Worm (Caenorhabditis elegans) whole organism, L2 larva: ENCODE results near the gene oac-20.

Experiments
- C34F6.9 ChIP-seq: fragments of 150-350 bp; optimal IDR thresholded peaks from 2 replicates; lab custom pipeline; 2014; ENCODE audit warnings: missing biosample characterization, missing genetic modification characterization
- F13H6.1 ChIP-seq: sonication (generic microtip); optimal IDR thresholded peaks from 2 replicates; lab custom pipeline; 2016; ENCODE audit warnings: missing genetic modification characterization, missing compliant biosample characterization
- R02D3.7 ChIP-seq: fragments of 150-350 bp; optimal IDR thresholded peaks from 2 replicates; lab custom pipeline; 2014; ENCODE audit warnings: missing biosample characterization, missing genetic modification characterization
- Y55F3AM.14 ChIP-seq: fragments of 200-800 bp; sonication (Bioruptor generic); optimal IDR thresholded peaks from 2 replicates; lab custom pipeline; 2018; ENCODE audit warnings: mild to moderate bottlenecking, missing genetic modification characterization, missing compliant biosample characterization
- ZK546.5 ChIP-seq: sonication (generic microtip); optimal IDR thresholded peaks from 2 replicates; lab custom pipeline; 2017; ENCODE audit warnings: missing biosample characterization, missing genetic modification characterization
- alr-1 ChIP-seq: fragments of 150-350 bp; optimal IDR thresholded peaks from 2 replicates; lab custom pipeline; 2014; ENCODE audit warnings: missing biosample characterization, missing genetic modification characterization
- aly-2 ChIP-seq: fragments of 150-350 bp; optimal IDR thresholded peaks from 2 replicates; lab custom pipeline; 2014; ENCODE audit warnings: missing biosample characterization, missing genetic modification characterization
- ama-1 ChIP-seq: fragments of 150-350 bp; optimal IDR thresholded peaks from 2 replicates; lab custom pipeline; 2018; ENCODE audit warnings: inconsistent platforms
- blmp-1 ChIP-seq: sonication (generic microtip); optimal IDR thresholded peaks from 2 replicates; lab custom pipeline; 2017; ENCODE audit warnings: missing genetic modification characterization, mild to moderate bottlenecking, missing compliant biosample characterization, antibody characterized with exemption, moderate library complexity; ENCODE audit not compliant: insufficient read depth
- ceh-16 ChIP-seq: fragments of 150-350 bp; optimal IDR thresholded peaks from 2 replicates; lab custom pipeline; 2014; ENCODE audit warnings: missing biosample characterization, missing genetic modification characterization
- ceh-82 ChIP-seq: fragments of 150-350 bp; optimal IDR thresholded peaks from 2 replicates; lab custom pipeline; 2014; ENCODE audit warnings: missing biosample characterization, missing genetic modification characterization
- crh-2 ChIP-seq: sonication (generic microtip); optimal IDR thresholded peaks from 2 replicates; lab custom pipeline; 2017; ENCODE audit warnings: missing biosample characterization, missing genetic modification characterization
- dmd-4 ChIP-seq: sonication (generic microtip); optimal IDR thresholded peaks from 2 replicates; lab custom pipeline; 2017; ENCODE audit warnings: missing biosample characterization, missing genetic modification characterization
- egl-27 ChIP-seq: sonication (generic microtip); optimal IDR thresholded peaks from 3 replicates; lab custom pipeline; 2017; ENCODE audit warnings: missing biosample characterization, missing genetic modification reagents, missing genetic modification characterization
- elt-1 ChIP-seq: fragments of 150-350 bp; optimal IDR thresholded peaks from 2 replicates; lab custom pipeline; 2014; ENCODE audit warnings: missing biosample characterization, missing genetic modification characterization
- elt-3 ChIP-seq: sonication (generic microtip); optimal IDR thresholded peaks from 2 replicates; lab custom pipeline; 2017; ENCODE audit warnings: missing biosample characterization, missing genetic modification characterization
- fos-1 ChIP-seq: fragments of 150-350 bp; optimal IDR thresholded peaks from 2 replicates; lab custom pipeline; 2014; ENCODE audit warnings: missing biosample characterization, missing genetic modification characterization
- gmeb-1 ChIP-seq: fragments of 150-350 bp; optimal IDR thresholded peaks from 2 replicates; lab custom pipeline; 2014; ENCODE audit warnings: missing biosample characterization, missing genetic modification characterization
- lin-11 ChIP-seq: fragments of 150-350 bp; sonication (generic microtip); optimal IDR thresholded peaks from 2 replicates; lab custom pipeline; 2014; ENCODE audit warnings: missing biosample characterization, missing genetic modification characterization, inconsistent platforms, mixed read lengths
- lsy-2 ChIP-seq, 2 experiments: fragments of 150-350 bp in 1 of 2; sonication (generic microtip) in 1 of 2; optimal IDR thresholded peaks; 2 replicates each; lab custom pipeline; 2014 to 2017; ENCODE audit warnings: missing biosample characterization in 2 of 2, missing genetic modification characterization in 2 of 2
- mbf-1 ChIP-seq: sonication (generic microtip); optimal IDR thresholded peaks from 2 replicates; lab custom pipeline; 2017; ENCODE audit warnings: missing biosample characterization, missing genetic modification characterization
- nhr-10 ChIP-seq: sonication (generic microtip); optimal IDR thresholded peaks from 2 replicates; lab custom pipeline; 2017; ENCODE audit warnings: missing biosample characterization, missing genetic modification characterization
- nhr-11 ChIP-seq: fragments of 150-350 bp; optimal IDR thresholded peaks from 2 replicates; lab custom pipeline; 2014; ENCODE audit warnings: missing biosample characterization, missing genetic modification characterization
- nhr-12 ChIP-seq: fragments of 150-350 bp; optimal IDR thresholded peaks from 2 replicates; lab custom pipeline; 2014; ENCODE audit warnings: missing biosample characterization, missing genetic modification characterization
- nhr-129 ChIP-seq: fragments of 150-350 bp; optimal IDR thresholded peaks from 2 replicates; lab custom pipeline; 2014; ENCODE audit warnings: missing biosample characterization, missing genetic modification characterization
- nhr-21 ChIP-seq: fragments of 150-350 bp; optimal IDR thresholded peaks from 2 replicates; lab custom pipeline; 2014; ENCODE audit warnings: missing biosample characterization, missing genetic modification characterization
- nhr-23 ChIP-seq: fragments of 150-350 bp; optimal IDR thresholded peaks from 2 replicates; lab custom pipeline; 2014; ENCODE audit warnings: missing biosample characterization, missing genetic modification reagents, missing genetic modification characterization
- nhr-25 ChIP-seq: fragments of 150-350 bp; sonication (generic microtip); optimal IDR thresholded peaks from 3 replicates; lab custom pipeline; 2014; ENCODE audit warnings: missing biosample characterization, missing genetic modification characterization
- nhr-6 ChIP-seq: fragments of 150-350 bp; optimal IDR thresholded peaks from 2 replicates; lab custom pipeline; 2014; ENCODE audit warnings: missing biosample characterization, missing genetic modification characterization
- peb-1 ChIP-seq: fragments of 150-350 bp; optimal IDR thresholded peaks from 2 replicates; lab custom pipeline; 2014; ENCODE audit warnings: missing biosample characterization, missing genetic modification characterization
- sem-4 ChIP-seq: fragments of 150-350 bp; optimal IDR thresholded peaks from 2 replicates; lab custom pipeline; 2014; ENCODE audit warnings: missing biosample characterization, missing genetic modification reagents, missing genetic modification characterization
- skn-1 ChIP-seq: sonication (generic microtip); optimal IDR thresholded peaks from 2 replicates; lab custom pipeline; 2017; ENCODE audit warnings: missing biosample characterization, missing genetic modification characterization
- sma-3 ChIP-seq: sonication (generic microtip); optimal IDR thresholded peaks from 2 replicates; lab custom pipeline; 2016; ENCODE audit warnings: missing genetic modification reagents, missing genetic modification characterization, missing compliant biosample characterization
- snpc-4 ChIP-seq: fragments of 150-350 bp; optimal IDR thresholded peaks from 2 replicates; lab custom pipeline; 2014; ENCODE audit warnings: missing biosample characterization, missing genetic modification characterization
- unc-39 ChIP-seq: fragments of 150-350 bp; optimal IDR thresholded peaks from 2 replicates; lab custom pipeline; 2014; ENCODE audit warnings: missing biosample characterization, missing genetic modification characterization
- unc-55 ChIP-seq: fragments of 150-350 bp; sonication (generic microtip); optimal IDR thresholded peaks from 3 replicates; lab custom pipeline; 2014; ENCODE audit warnings: missing biosample characterization, missing genetic modification reagents, missing genetic modification characterization
- unc-62 ChIP-seq: fragments of 150-350 bp; optimal IDR thresholded peaks from 2 replicates; lab custom pipeline; 2014; ENCODE audit warnings: missing biosample characterization, missing genetic modification reagents, missing genetic modification characterization
- zag-1 ChIP-seq: fragments of 150-350 bp; optimal IDR thresholded peaks from 2 replicates; lab custom pipeline; 2014; ENCODE audit warnings: missing biosample characterization, missing genetic modification characterization
- ztf-1 ChIP-seq: fragments of 200-800 bp; sonication (Bioruptor generic); conservative IDR thresholded peaks from 2 replicates; pipeline ENCODE4 v1.3.6; 2022; ENCODE audit warnings: missing genetic modification characterization, missing compliant biosample characterization
- ztf-11 ChIP-seq: sonication (generic microtip); optimal IDR thresholded peaks from 2 replicates; lab custom pipeline; 2017; ENCODE audit warnings: missing biosample characterization, missing genetic modification characterization

The oac-20 gene

DNA sequence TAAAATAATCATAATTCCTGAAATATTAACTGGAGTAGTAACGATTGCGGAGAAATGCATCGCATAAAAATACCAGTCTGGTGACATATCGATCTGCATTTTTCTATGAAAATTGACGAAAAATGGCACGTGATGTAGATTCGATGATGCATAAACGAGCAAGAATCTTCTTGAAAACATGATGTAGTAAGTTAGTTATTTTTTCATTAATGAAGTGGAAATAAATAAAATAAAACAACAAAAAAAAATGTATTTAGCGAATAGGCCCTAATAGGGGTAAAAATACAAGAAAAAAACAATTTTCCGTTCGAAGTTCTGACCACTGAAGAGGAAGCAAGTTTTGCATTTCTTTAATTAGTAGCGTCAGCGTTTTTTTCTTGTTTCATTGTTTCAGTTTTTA, 13.4 kb upstream of the oac-20 start, which contains the start of gene sri-2:
sri-2 (minus strand) TSS at position 101 of the 400 bp plus-strand sequence.
- TF ChIP-seq fos-1 (tag; lab: Kevin White, UChicago): no peak
- TF ChIP-seq ceh-16 (tag; lab: Kevin White, UChicago): no peak
- no peak for TF ChIP-seq elt-3 (tag; lab: Kevin White, UChicago)
- TF ChIP-seq C34F6.9 (tag; lab: Kevin White, UChicago): no peak
- TF ChIP-seq skn-1 (tag; lab: Kevin White, UChicago): no peak
- TF ChIP-seq nhr-23 (tag; lab: Kevin White, UChicago): no peak
- TF ChIP-seq nhr-12 (tag; lab: Kevin White, UChicago): no peak
- no peak for TF ChIP-seq lsy-2 (tag; optimal IDR thresholded peaks at IDR 0.05; lab: Kevin White, UChicago)
- TF ChIP-seq nhr-10 (tag; lab: Kevin White, UChicago): no peak
- TF ChIP-seq unc-62 (GFP tag; lab: Kevin White, UChicago): no peak
- no peak for TF ChIP-seq ceh-82 (tag; lab: Kevin White, UChicago)
- no peak for TF ChIP-seq Y55F3AM.14 (GFP tag; lab: Kevin White, UChicago)

DNA sequence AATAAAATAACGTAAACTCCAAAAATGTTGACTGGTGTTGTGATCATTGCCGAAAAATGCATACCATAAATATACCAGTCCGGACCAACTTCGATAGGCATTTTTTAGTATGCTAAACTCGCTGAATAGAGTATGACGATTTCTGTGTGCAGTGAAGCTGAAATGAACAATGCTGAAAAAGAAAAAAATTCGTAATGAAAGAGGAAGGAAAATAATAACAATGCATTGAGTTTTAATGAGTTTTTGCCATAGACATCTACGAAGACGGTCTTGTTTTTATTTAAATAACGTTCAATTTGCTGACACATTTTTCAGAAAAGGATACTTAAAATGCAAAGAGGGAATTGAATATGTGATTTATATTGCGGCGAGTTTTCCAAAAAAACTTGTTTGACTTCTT, 11.0 kb upstream of the oac-20 start, which contains the start of gene sri-1:
sri-1 (minus strand) TSS at position 101 of the 400 bp plus-strand sequence.
- TF ChIP-seq unc-39 (tag; lab: Kevin White, UChicago) (no peak), fos-1 (tag; lab: Kevin White, UChicago) (no peak), nhr-25 (tag; lab: Kevin White, UChicago) (no peak), sma-3 (no peak)

DNA sequence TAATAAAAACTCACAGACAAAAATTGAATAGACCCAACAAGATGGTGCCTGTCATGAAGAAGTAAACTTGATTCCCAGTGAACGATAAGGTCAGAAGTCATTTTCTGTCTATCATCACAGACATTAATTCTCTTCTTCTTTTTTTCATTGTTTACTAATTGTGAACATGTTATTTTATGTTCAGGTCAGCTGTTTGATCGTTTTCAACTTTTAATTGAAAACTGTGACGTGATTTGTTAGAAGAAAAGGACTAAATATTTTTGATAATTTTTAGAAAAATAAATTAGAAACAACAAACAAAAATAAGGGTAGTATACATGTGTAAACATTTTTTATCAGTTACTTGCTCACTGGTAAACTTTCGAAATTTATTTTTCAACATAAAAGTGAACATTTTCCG, 8.9 kb upstream of the oac-20 start, which contains the start of gene F36G9.7:
F36G9.7 (minus strand) TSS at position 101 of the 400 bp plus-strand sequence.
- no peak for TF ChIP-seq nhr-10 (tag; lab: Kevin White, UChicago)
- no peak for TF ChIP-seq crh-2
- no peak for TF ChIP-seq Y55F3AM.14 (GFP tag; lab: Kevin White, UChicago)
- no peak for TF ChIP-seq elt-1 (tag; lab: Kevin White, UChicago)
- TF ChIP-seq ceh-16 (tag; lab: Kevin White, UChicago): no peak
- TF ChIP-seq, all 48 proteins: peak for 0

DNA sequence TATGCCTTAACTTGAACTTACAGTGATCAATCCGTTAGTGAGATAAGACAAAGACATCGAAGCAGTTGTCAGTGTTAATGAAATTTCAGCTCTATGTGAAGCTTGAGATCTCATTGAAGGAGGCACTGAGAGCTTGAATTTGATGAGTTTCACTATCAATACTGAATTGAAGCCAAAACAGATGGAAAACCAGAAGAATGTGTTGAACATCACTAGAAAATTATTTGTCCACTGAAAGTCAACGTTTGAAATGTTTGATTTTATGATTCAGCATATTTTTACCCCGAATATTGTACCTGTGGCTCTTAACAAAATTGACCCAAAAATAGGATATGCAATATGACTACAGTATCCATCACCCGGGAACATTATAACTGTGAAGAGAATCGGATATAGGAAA, 7.7 kb upstream of the oac-20 start:
- TF ChIP-seq peb-1 (tag; lab: Kevin White, UChicago) (no peak), lin-11 (tag; lab: Kevin White, UChicago) (no peak), fos-1 (tag; lab: Kevin White, UChicago) (no peak), nhr-21 (no peak), R02D3.7 (tag; lab: Kevin White, UChicago) (no peak), nhr-129 (tag; lab: Kevin White, UChicago) (no peak), ceh-16 (tag; lab: Kevin White, UChicago) (no peak), crh-2 (no peak), F13H6.1 (tag; lab: Kevin White, UChicago) (no peak), mbf-1 (tag; lab: Kevin White, UChicago) (no peak), ztf-11 (tag; lab: Kevin White, UChicago) (no peak), ama-1 (no peak), snpc-4 (tag; lab: Kevin White, UChicago) (no peak), aly-2 (tag; lab: Kevin White, UChicago) (no peak), nhr-6 (tag; lab: Kevin White, UChicago) (no peak), unc-39 (tag; lab: Kevin White, UChicago) (no peak), ztf-1 (GFP tag; lab: Robert Waterston, UW) (no peak), sma-3 (no peak), elt-3 (tag; lab: Kevin White, UChicago) (no peak)

DNA sequence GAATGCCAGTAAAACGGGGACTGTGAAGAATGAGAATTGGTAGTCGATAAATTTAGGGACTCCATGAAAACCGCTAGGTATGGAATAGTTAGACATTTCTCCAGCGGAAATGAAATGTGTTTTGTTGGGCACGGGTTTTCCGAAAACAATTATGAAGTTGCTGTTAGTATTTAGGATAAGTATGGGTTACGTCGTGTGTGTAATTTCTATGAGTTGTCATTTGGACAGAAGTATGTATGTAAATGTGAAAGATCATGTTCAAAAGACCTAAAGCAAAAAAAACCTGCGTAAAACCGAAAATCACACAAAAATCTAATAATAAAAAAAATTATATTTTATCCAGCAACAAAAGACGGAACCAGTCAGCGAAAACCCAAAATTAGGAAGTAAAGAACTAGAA, 6.0 kb upstream of the oac-20 start, which contains the start of gene sru-23:
sru-23 (minus strand) TSS at position 101 of the 400 bp plus-strand sequence.
- TF ChIP-seq C34F6.9 (tag; lab: Kevin White, UChicago): no peak
- no peak for TF ChIP-seq gmeb-1 (tag; lab: Kevin White, UChicago)
- TF ChIP-seq nhr-21: no peak
- TF ChIP-seq ZK546.5 (tag; lab: Kevin White, UChicago): no peak

DNA sequence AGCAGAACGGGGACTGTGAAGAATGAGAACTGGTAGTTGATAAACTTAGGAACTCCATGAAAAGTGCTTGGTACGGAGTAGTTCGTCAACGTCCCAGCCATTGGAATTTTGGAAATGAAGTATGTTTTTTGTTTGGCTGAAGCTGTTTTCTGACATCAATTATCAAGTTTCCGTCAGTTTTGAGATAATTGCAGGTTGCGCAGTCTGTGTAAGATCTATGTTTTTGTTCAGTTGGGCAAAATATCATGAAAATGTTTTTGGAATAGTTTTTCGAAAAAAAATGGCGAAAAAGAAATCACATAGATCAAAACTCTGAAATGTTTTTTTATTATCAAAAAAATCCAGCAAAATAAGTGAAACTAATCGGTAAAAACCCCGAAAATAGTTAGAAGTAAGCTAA, 3.7 kb upstream of the oac-20 start, which contains the start of gene sru-22:
sru-22 (minus strand) TSS at position 101 of the 400 bp plus-strand sequence.
- TF ChIP-seq dmd-4 (tag; lab: Kevin White, UChicago) (no peak), nhr-25 (tag; lab: Kevin White, UChicago) (no peak), unc-55 (GFP tag; lab: Kevin White, UChicago) (no peak), egl-27 (tag; lab: Kevin White, UChicago) (no peak), C34F6.9 (tag; lab: Kevin White, UChicago) (no peak), zag-1 (tag; lab: Kevin White, UChicago) (no peak), unc-62 (GFP tag; lab: Kevin White, UChicago) (no peak), nhr-11 (tag; lab: Kevin White, UChicago) (no peak), snpc-4 (tag; lab: Kevin White, UChicago) (no peak), nhr-129 (tag; lab: Kevin White, UChicago) (no peak), fos-1 (tag; lab: Kevin White, UChicago) (no peak), blmp-1 (tag; lab: Kevin White, UChicago) (no peak), lsy-2 (tag; optimal IDR thresholded peaks at IDR 0.05; lab: Kevin White, UChicago) (no peak), sem-4 (tag; lab: Kevin White, UChicago) (no peak), alr-1 (tag; lab: Kevin White, UChicago) (no peak), ceh-82 (tag; lab: Kevin White, UChicago) (no peak), R02D3.7 (tag; lab: Kevin White, UChicago) (no peak)
